Worm (Caenorhabditis elegans) whole organism, early embryonic: Measurements from ENCODE around the gene Y27F2A.11.

Source experiments
- B0310.2 ChIP-seq: sonication (generic microtip); optimal IDR thresholded peaks from 2 replicates; lab custom pipeline; 2016; ENCODE audit warnings: mild to moderate bottlenecking, missing genetic modification characterization, missing compliant biosample characterization
- F13C5.2 ChIP-seq: sonication (generic microtip); optimal IDR thresholded peaks from 2 replicates; lab custom pipeline; 2017; ENCODE audit warnings: mild to moderate bottlenecking, missing genetic modification characterization, inconsistent platforms, missing compliant biosample characterization
- aly-1 ChIP-seq: sonication (generic microtip); optimal IDR thresholded peaks from 2 replicates; lab custom pipeline; 2016; ENCODE audit warnings: missing genetic modification characterization, missing compliant biosample characterization
- ama-1 ChIP-seq: fragments of 150-350 bp; optimal IDR thresholded peaks from 2 replicates; lab custom pipeline; 2014
- ceh-13 ChIP-seq: fragments of 200-800 bp; sonication (Bioruptor generic); optimal IDR thresholded peaks from 2 replicates; lab custom pipeline; 2018; ENCODE audit warnings: mild to moderate bottlenecking, missing genetic modification characterization, missing compliant biosample characterization
- ceh-36 ChIP-seq: sonication (generic microtip); optimal IDR thresholded peaks from 2 replicates; lab custom pipeline; 2016; ENCODE audit warnings: missing genetic modification characterization, inconsistent platforms, missing compliant biosample characterization
- ets-7 ChIP-seq: sonication (generic microtip); optimal IDR thresholded peaks from 2 replicates; lab custom pipeline; 2016; ENCODE audit warnings: missing genotype, missing genetic modification characterization, missing compliant biosample characterization
- flt-1 ChIP-seq: fragments of 200-800 bp; sonication (Bioruptor generic); IDR thresholded peaks from 2 replicates; pipeline ENCODE4 v1.3.6; 2022; ENCODE audit warnings: missing genetic modification characterization, missing compliant biosample characterization
- hmbx-1 ChIP-seq: sonication (generic microtip); optimal IDR thresholded peaks from 2 replicates; lab custom pipeline; 2016; ENCODE audit warnings: mild to moderate bottlenecking, missing genetic modification characterization, missing compliant biosample characterization
- hmg-4 ChIP-seq: fragments of 200-800 bp; sonication (Bioruptor generic); optimal IDR thresholded peaks from 2 replicates; lab custom pipeline; 2018; ENCODE audit warnings: mild to moderate bottlenecking, missing genetic modification characterization, missing compliant biosample characterization
- hnd-1 ChIP-seq: sonication (generic microtip); optimal IDR thresholded peaks from 2 replicates; lab custom pipeline; 2016; ENCODE audit warnings: missing genetic modification characterization, missing compliant biosample characterization
- pes-1 ChIP-seq: fragments of 200-800 bp; sonication (Bioruptor generic); IDR thresholded peaks from 2 replicates; pipeline ENCODE4 v1.3.6; 2022; ENCODE audit warnings: missing genetic modification reagents, missing genetic modification characterization, missing compliant biosample characterization
- scrt-1 ChIP-seq: fragments of 200-800 bp; sonication (Bioruptor generic); IDR thresholded peaks from 2 replicates; pipeline ENCODE4 v1.3.6; 2022; ENCODE audit warnings: missing genetic modification characterization, missing compliant biosample characterization
- sea-1 ChIP-seq: fragments of 200-800 bp; sonication (Bioruptor generic); conservative IDR thresholded peaks from 2 replicates; pipeline ENCODE4 v1.3.6; 2022; ENCODE audit warnings: missing genetic modification characterization, missing compliant biosample characterization
- tbx-11 ChIP-seq: fragments of 200-800 bp; sonication (Bioruptor generic); IDR thresholded peaks from 2 replicates; pipeline ENCODE4 v1.3.6; 2022; ENCODE audit warnings: missing genetic modification characterization, missing compliant biosample characterization
- tbx-37 ChIP-seq: fragments of 200-800 bp; sonication (Bioruptor generic); conservative IDR thresholded peaks from 2 replicates; pipeline ENCODE4 v1.3.6; 2022; ENCODE audit warnings: missing genetic modification reagents, missing genetic modification characterization, missing compliant biosample characterization
- tra-4 ChIP-seq: sonication (generic microtip); optimal IDR thresholded peaks from 2 replicates; lab custom pipeline; 2017; ENCODE audit warnings: missing genetic modification characterization, missing compliant biosample characterization

Y27F2A.11 gene

DNA sequence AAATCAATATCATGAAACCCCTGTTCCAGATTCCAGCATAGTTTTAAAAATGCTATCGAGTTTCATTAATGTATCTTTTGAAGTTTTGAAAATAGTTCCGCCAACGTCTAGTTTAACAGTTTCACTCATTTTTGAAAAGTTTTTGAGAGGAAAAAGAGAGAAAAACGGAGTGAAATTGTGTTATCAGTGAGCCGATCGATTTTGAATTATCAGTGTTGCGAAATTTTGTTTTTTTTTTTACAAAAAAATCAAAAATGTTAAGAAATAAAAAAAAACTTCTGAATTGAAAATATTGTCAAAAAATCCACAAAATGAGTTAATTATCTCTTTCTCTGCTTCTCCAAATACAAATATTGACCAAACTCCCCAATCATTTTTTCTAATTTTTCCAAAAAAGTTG is 33.5 kb downstream of the Y27F2A.11 start, which contains the start of gene ZC239.13:
Gene ZC239.13 (minus strand): TSS at position 154 of the 400 bp plus-strand sequence.
- no peak for TF ChIP-seq ceh-13 (GFP tag; lab: Kevin White, UChicago)
- TF ChIP-seq hmg-4, result no peak
- no peak for TF ChIP-seq flt-1 (GFP tag; lab: Robert Waterston, UW)
- TF ChIP-seq scrt-1 (GFP tag; lab: Robert Waterston, UW), result no peak
- no peak for TF ChIP-seq hmbx-1 (tag; lab: Kevin White, UChicago)
- no peak for TF ChIP-seq ceh-36 (tag; lab: Kevin White, UChicago)
- no peak for TF ChIP-seq sea-1 (GFP tag; lab: Robert Waterston, UW)
- TF ChIP-seq aly-1 (tag; lab: Kevin White, UChicago), result no peak
- TF ChIP-seq ets-7 (tag; lab: Kevin White, UChicago), result no peak
- no peak for TF ChIP-seq B0310.2 (tag; lab: Kevin White, UChicago)
- TF ChIP-seq tbx-11 (GFP tag; lab: Robert Waterston, UW), result no peak
- TF ChIP-seq tbx-37 (GFP tag; lab: Robert Waterston, UW), result no peak

DNA sequence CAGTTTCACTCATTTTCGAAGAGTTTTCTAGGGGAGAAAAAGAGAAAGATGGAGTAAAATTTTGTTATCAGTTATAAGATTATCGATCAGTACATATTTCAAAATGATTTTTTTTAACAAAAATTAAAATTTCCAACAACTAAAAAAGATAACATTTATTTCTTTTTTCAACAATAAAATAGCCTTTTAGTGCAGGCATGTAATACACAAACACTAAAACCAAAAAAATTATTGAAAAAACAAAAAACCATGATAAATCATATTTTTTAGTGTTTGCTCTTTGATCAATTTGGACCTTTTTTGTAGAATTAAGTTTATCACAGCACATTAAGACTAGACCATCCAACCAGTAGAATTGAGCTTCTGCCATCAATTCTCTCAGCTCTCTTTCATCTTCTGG is 35.5 kb downstream of the Y27F2A.11 start, which contains the start of gene ZC239.15:
Gene ZC239.15 (minus strand): TSS at position 101 of the 400 bp plus-strand sequence.
- TF ChIP-seq scrt-1 (GFP tag; lab: Robert Waterston, UW) (no peak), hmbx-1 (tag; lab: Kevin White, UChicago) (no peak), ceh-13 (GFP tag; lab: Kevin White, UChicago) (no peak), tbx-11 (GFP tag; lab: Robert Waterston, UW) (no peak), hmg-4 (no peak)

DNA sequence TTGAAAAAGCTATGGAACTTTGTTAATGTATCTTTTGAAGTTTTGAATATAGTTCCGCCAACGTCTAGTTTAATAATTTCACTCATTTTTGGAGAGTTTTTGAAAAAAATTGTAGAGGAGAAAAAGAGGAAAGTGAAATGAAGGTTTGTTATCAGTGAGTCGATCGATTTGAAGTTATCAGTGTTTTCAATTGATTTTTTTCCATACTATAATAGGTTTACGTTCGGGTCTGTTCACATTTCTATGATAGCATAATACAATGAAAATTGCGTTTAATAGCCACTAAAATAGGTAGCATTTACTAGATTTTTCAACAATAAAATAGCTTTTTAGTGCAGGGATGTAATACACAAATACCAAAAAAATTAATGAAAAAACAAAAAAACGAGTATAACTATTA is 36.1 kb downstream of the Y27F2A.11 start, which contains the start of gene ZC239.16:
Gene ZC239.16 (minus strand): TSS at position 120 of the 400 bp plus-strand sequence.
- no peak for TF ChIP-seq scrt-1 (GFP tag; lab: Robert Waterston, UW)
- no peak for TF ChIP-seq hnd-1
- TF ChIP-seq ceh-36 (tag; lab: Kevin White, UChicago), result no peak
- no peak for TF ChIP-seq hmbx-1 (tag; lab: Kevin White, UChicago)
- no peak for TF ChIP-seq aly-1 (tag; lab: Kevin White, UChicago)
- TF ChIP-seq ama-1 (lab: Kevin White, UChicago), result no peak
- no peak for TF ChIP-seq ceh-13 (GFP tag; lab: Kevin White, UChicago)
- TF ChIP-seq hmg-4, result no peak
- no peak for TF ChIP-seq flt-1 (GFP tag; lab: Robert Waterston, UW)
- TF ChIP-seq F13C5.2 (tag; lab: Kevin White, UChicago), result no peak

DNA sequence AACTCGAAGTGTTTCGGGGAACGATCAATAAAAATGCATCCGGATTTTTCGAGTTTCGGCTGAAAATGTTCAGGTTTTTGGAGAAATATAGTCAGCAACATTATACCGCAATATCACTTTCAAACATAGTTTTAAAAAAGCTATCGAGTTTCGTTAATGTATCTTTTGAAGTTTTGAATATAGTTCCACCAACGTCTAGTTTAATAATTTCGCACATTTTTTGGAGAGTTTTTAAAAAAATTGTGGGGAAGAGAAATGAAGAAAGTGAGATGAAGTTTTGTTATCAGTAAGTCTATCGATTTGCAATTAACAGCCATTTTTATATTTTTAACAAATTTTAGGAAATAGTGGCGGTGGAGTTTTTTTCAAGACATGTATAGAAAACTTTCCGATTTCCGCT is 36.6 kb downstream of the Y27F2A.11 start, which contains the start of gene ZC239.17:
Gene ZC239.17 (minus strand): TSS at position 101 of the 400 bp plus-strand sequence.
- TF ChIP-seq sea-1 (GFP tag; lab: Robert Waterston, UW) (no peak), tbx-11 (GFP tag; lab: Robert Waterston, UW) (no peak), tra-4 (tag; lab: Kevin White, UChicago) (no peak), hmbx-1 (tag; lab: Kevin White, UChicago) (no peak), scrt-1 (GFP tag; lab: Robert Waterston, UW) (no peak), ceh-36 (tag; lab: Kevin White, UChicago) (no peak), hmg-4 (no peak), ceh-13 (GFP tag; lab: Kevin White, UChicago) (no peak), ets-7 (tag; lab: Kevin White, UChicago) (no peak)

DNA sequence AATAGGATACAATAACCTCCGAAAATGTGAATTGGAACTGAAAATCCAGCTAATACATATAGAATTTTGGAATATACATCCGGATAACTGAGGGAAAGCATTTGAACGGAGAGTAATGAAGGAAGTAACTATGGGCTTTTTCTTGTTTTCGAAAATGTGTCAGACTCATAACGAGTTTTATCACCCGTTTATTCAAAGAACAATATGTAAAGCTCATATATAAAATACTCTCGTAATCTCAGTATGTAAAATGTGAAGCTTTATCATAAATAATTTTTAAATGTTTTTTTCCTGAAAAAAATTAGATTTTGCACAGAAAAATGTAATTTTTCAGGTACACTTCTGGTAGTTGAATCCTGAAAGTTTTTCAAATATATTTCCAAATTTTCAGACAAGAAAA is 41.3 kb downstream of the Y27F2A.11 start, which contains the start of gene srh-297:
Gene srh-297 (minus strand): TSS at position 101 of the 400 bp plus-strand sequence.
- TF ChIP-seq sea-1 (GFP tag; lab: Robert Waterston, UW), result no peak
- no peak for TF ChIP-seq scrt-1 (GFP tag; lab: Robert Waterston, UW)
- TF ChIP-seq tbx-11 (GFP tag; lab: Robert Waterston, UW), result no peak
- TF ChIP-seq B0310.2 (tag; lab: Kevin White, UChicago), result no peak
- TF ChIP-seq F13C5.2 (tag; lab: Kevin White, UChicago), result no peak
- TF ChIP-seq tra-4 (tag; lab: Kevin White, UChicago), result no peak
- TF ChIP-seq flt-1 (GFP tag; lab: Robert Waterston, UW), result no peak
- no peak for TF ChIP-seq hmbx-1 (tag; lab: Kevin White, UChicago)
- no peak for TF ChIP-seq pes-1 (GFP tag; lab: Robert Waterston, UW)
- TF ChIP-seq ama-1 (lab: Kevin White, UChicago), result no peak
- TF ChIP-seq hmg-4, result no peak
- TF ChIP-seq ets-7 (tag; lab: Kevin White, UChicago), result no peak
- no peak for TF ChIP-seq hnd-1
- TF ChIP-seq aly-1 (tag; lab: Kevin White, UChicago), result no peak
- TF ChIP-seq tbx-37 (GFP tag; lab: Robert Waterston, UW), result no peak
- no peak for TF ChIP-seq ceh-36 (tag; lab: Kevin White, UChicago)
- no peak for TF ChIP-seq ceh-13 (GFP tag; lab: Kevin White, UChicago)

DNA sequence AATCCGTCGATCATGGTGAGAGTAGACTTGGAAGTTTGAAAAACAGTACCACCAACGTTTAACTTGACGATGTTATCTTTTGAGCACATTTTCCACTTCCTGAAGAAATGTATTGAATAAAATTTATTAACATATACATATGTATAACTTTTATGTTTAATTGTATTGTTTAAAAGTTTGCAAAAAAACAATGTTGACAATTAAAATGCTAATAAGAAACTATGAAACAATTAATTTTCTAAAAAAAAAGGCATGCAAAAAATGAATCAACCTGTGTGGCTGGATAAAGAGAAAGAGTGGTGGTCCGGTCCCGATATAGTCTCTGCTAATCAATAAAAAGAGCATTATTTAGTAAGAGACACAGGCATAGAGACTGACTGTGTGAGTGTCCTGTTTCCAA is 45.6 kb downstream of the Y27F2A.11 start, which contains the start of gene C17F4.8:
Gene C17F4.8 (minus strand): TSS at position 101 of the 400 bp plus-strand sequence.
- no peak for TF ChIP-seq ceh-36 (tag; lab: Kevin White, UChicago)
- no peak for TF ChIP-seq F13C5.2 (tag; lab: Kevin White, UChicago)
- TF ChIP-seq ceh-13 (GFP tag; lab: Kevin White, UChicago), result no peak
- no peak for TF ChIP-seq flt-1 (GFP tag; lab: Robert Waterston, UW)
- no peak for TF ChIP-seq ets-7 (tag; lab: Kevin White, UChicago)
- TF ChIP-seq hmbx-1 (tag; lab: Kevin White, UChicago), result no peak
- TF ChIP-seq ama-1 (lab: Kevin White, UChicago), result no peak
- TF ChIP-seq scrt-1 (GFP tag; lab: Robert Waterston, UW), result no peak
- no peak for TF ChIP-seq hmg-4
- no peak for TF ChIP-seq B0310.2 (tag; lab: Kevin White, UChicago)
- TF ChIP-seq tra-4 (tag; lab: Kevin White, UChicago), result no peak
- no peak for TF ChIP-seq tbx-37 (GFP tag; lab: Robert Waterston, UW)
- TF ChIP-seq pes-1 (GFP tag; lab: Robert Waterston, UW), result no peak
- no peak for TF ChIP-seq tbx-11 (GFP tag; lab: Robert Waterston, UW)
- no peak for TF ChIP-seq aly-1 (tag; lab: Kevin White, UChicago)
- no peak for TF ChIP-seq hnd-1
- TF ChIP-seq sea-1 (GFP tag; lab: Robert Waterston, UW), result no peak
